Worm (Caenorhabditis elegans): ENCODE results near the gene yju-2.

- TF ChIP-seq syd-9 (tag; optimal IDR thresholded peaks at IDR 0.05) (no peak), ceh-18 (tag; optimal IDR thresholded peaks at IDR 0.05) (no peak)
These were observed 46.0 kb upstream of the yju-2 start, which contains the start of gene B0280.11 for ce11 chrIII:7138178-7138577.
